Fruit fly (Drosophila melanogaster) whole organism, pupa: ENCODE results near the gene ATPsynO.
A peak's percentile ranks its signal among the peaks of the same experiment; 100 is the strongest.

Source experiments
- CG10348 ChIP-seq: fragments of 200-800 bp; sonication (Bioruptor generic); IDR thresholded peaks from 2 replicates; pipeline ENCODE4 v1.3.6; 2022; ENCODE audit warnings: missing biosample characterization, missing genetic modification characterization
- CG12605 ChIP-seq: fragments of 200-800 bp; sonication (Bioruptor generic); IDR thresholded peaks from 2 replicates; pipeline ENCODE4 v1.3.6; 2022; ENCODE audit warnings: missing biosample characterization, missing genetic modification characterization
- CG13204 ChIP-seq: fragments of 200-800 bp; sonication (Bioruptor generic); optimal IDR thresholded peaks from 2 replicates; lab custom pipeline; 2018; ENCODE audit warnings: missing biosample characterization, mild to moderate bottlenecking, missing genetic modification characterization, moderate library complexity
- CG14655 ChIP-seq: fragments of 200-800 bp; sonication (Bioruptor generic); optimal IDR thresholded peaks from 3 replicates; lab custom pipeline; 2017; ENCODE audit warnings: mild to moderate bottlenecking, missing biosample characterization, missing genetic modification reagents, missing genetic modification characterization
- CG15710 ChIP-seq: fragments of 200-800 bp; sonication (Bioruptor generic); optimal IDR thresholded peaks from 2 replicates; lab custom pipeline; 2018; ENCODE audit warnings: missing biosample characterization, mild to moderate bottlenecking, missing genetic modification characterization, moderate library complexity
- CG17806 ChIP-seq: fragments of 200-800 bp; sonication (Bioruptor generic); optimal IDR thresholded peaks from 2 replicates; lab custom pipeline; 2018; ENCODE audit warnings: missing biosample characterization, mild to moderate bottlenecking, missing genetic modification characterization, moderate library complexity
- CG32121 ChIP-seq: fragments of 200-800 bp; sonication (Bioruptor generic); IDR thresholded peaks from 2 replicates; pipeline ENCODE4 v1.3.6; 2022; ENCODE audit warnings: missing biosample characterization, missing genetic modification characterization
- CG34367 ChIP-seq: fragments of 200-800 bp; sonication (Bioruptor generic); optimal IDR thresholded peaks from 2 replicates; lab custom pipeline; 2018; ENCODE audit warnings: missing biosample characterization, mild to moderate bottlenecking, missing genetic modification characterization
- CG4496 ChIP-seq: fragments of 200-800 bp; sonication (Bioruptor generic); IDR thresholded peaks from 3 replicates; pipeline ENCODE4 v1.3.6; 2022; ENCODE audit warnings: missing biosample characterization, missing genetic modification characterization
- CG8159 ChIP-seq: fragments of 200-800 bp; sonication (Bioruptor generic); optimal IDR thresholded peaks from 3 replicates; lab custom pipeline; 2018; ENCODE audit warnings: missing biosample characterization, mild to moderate bottlenecking, missing genetic modification characterization, moderate library complexity
- CG8301 ChIP-seq: fragments of 200-800 bp; sonication (Bioruptor generic); optimal IDR thresholded peaks from 2 replicates; lab custom pipeline; 2018; ENCODE audit warnings: missing biosample characterization, mild to moderate bottlenecking, missing genetic modification characterization
- CG9948 ChIP-seq: fragments of 200-800 bp; sonication (Bioruptor generic); optimal IDR thresholded peaks from 2 replicates; lab custom pipeline; 2018; ENCODE audit warnings: missing biosample characterization, mild to moderate bottlenecking, missing genetic modification characterization, moderate library complexity
- D1 ChIP-seq: fragments of 200-800 bp; sonication (Bioruptor generic); optimal IDR thresholded peaks from 2 replicates; lab custom pipeline; 2018; ENCODE audit warnings: missing biosample characterization, mild to moderate bottlenecking, missing genetic modification characterization, moderate library complexity
- EcR ChIP-seq: fragments of 200-800 bp; sonication (Bioruptor generic); optimal IDR thresholded peaks from 3 replicates; lab custom pipeline; 2019; ENCODE audit warnings: missing biosample characterization, missing genetic modification characterization, mild to moderate bottlenecking, moderate library complexity, missing genetic modification reagents
- Ets98B ChIP-seq: fragments of 200-800 bp; sonication (Bioruptor generic); IDR thresholded peaks from 2 replicates; pipeline ENCODE4 v1.3.6; 2022; ENCODE audit warnings: missing biosample characterization, missing genetic modification characterization
- Pif1A ChIP-seq: fragments of 200-800 bp; sonication (Bioruptor generic); optimal IDR thresholded peaks from 3 replicates; lab custom pipeline; 2016; ENCODE audit warnings: missing biosample characterization, missing genetic modification characterization
- Pif1B ChIP-seq: fragments of 200-800 bp; sonication (Bioruptor generic); optimal IDR thresholded peaks from 3 replicates; lab custom pipeline; 2016; ENCODE audit warnings: missing biosample characterization, missing genetic modification characterization
- Snoo ChIP-seq: fragments of 200-800 bp; sonication (Bioruptor generic); optimal IDR thresholded peaks from 3 replicates; lab custom pipeline; 2017; ENCODE audit warnings: missing biosample characterization, mild to moderate bottlenecking, missing genetic modification characterization, inconsistent platforms
- fd96Ca ChIP-seq: fragments of 200-800 bp; sonication (Bioruptor generic); IDR thresholded peaks from 3 replicates; pipeline ENCODE4 v1.3.6; 2022; ENCODE audit warnings: missing biosample characterization, missing genetic modification characterization
- gl ChIP-seq: fragments of 200-800 bp; sonication (Bioruptor generic); optimal IDR thresholded peaks from 2 replicates; lab custom pipeline; 2018; ENCODE audit warnings: missing biosample characterization, mild to moderate bottlenecking, missing genetic modification characterization
- rn ChIP-seq: fragments of 200-800 bp; sonication (Bioruptor generic); IDR thresholded peaks from 2 replicates; pipeline ENCODE4 v1.3.6; 2022; ENCODE audit warnings: missing biosample characterization, missing genetic modification characterization

ATPsynO gene

dm6 chr3R:15229329-15229876, 36.0 kb upstream of the ATPsynO start, which contains the start of the genes Art3 and mRpS10:
Gene Art3 (minus strand): TSS chr3R:15229408.
Gene mRpS10 (plus strand): TSS chr3R:15229665.
- peak; percentile 100 for TF ChIP-seq CG4496 (GFP tag; lab: Robert Waterston, UW)
- peak; percentile 100 for TF ChIP-seq Snoo (tag; lab: Kevin White, UChicago)
- peak; percentile 100 for TF ChIP-seq CG14655
- peak; percentile 100 for TF ChIP-seq Ets98B
- peak; percentile 100 for TF ChIP-seq rn (GFP tag; lab: Robert Waterston, UW)
- TF ChIP-seq gl (tag; lab: Kevin White, UChicago): peak; percentile 99
- TF ChIP-seq Pif1A (GFP tag; lab: Kevin White, UChicago): peak; percentile 99
- no peak for TF ChIP-seq EcR (GFP tag; lab: Kevin White, UChicago)
- peak; percentile 100 for TF ChIP-seq CG8301
- peak; percentile 89 for TF ChIP-seq fd96Ca (GFP tag; lab: Robert Waterston, UW)
- peak; percentile 100 for TF ChIP-seq CG15710 (tag; lab: Kevin White, UChicago)
- TF ChIP-seq CG17806: peak; percentile 100
- peak; percentile 99 for TF ChIP-seq Pif1B (GFP tag; lab: Kevin White, UChicago)
- TF ChIP-seq D1: no peak
- peak; percentile 100 for TF ChIP-seq CG9948 (tag; lab: Kevin White, UChicago)
- peak; percentile 99 for TF ChIP-seq CG10348 (GFP tag; lab: Robert Waterston, UW)
- TF ChIP-seq CG32121 (GFP tag; lab: Robert Waterston, UW): peak; percentile 100
- TF ChIP-seq CG13204 (GFP tag; lab: Kevin White, UChicago): no peak
- peak; percentile 100 for TF ChIP-seq CG8159 (tag; lab: Kevin White, UChicago)
- peak; percentile 100 for TF ChIP-seq CG12605 (GFP tag; lab: Robert Waterston, UW)
- peak; percentile 100 for TF ChIP-seq CG34367 (tag; lab: Kevin White, UChicago)
- TF ChIP-seq, all 21 proteins: peak for 18

- TF ChIP-seq CG9948 (tag; lab: Kevin White, UChicago): no peak
- no peak for TF ChIP-seq gl (tag; lab: Kevin White, UChicago)
- TF ChIP-seq CG17806: no peak
- TF ChIP-seq EcR (GFP tag; lab: Kevin White, UChicago): no peak
These were observed 35.1 kb upstream of the ATPsynO start, which contains the start of gene CG34316 for dm6 chr3R:15230285-15230684. Gene CG34316 (plus strand): TSS chr3R:15230585.

- TF ChIP-seq CG14655: no peak
- no peak for TF ChIP-seq Pif1B (GFP tag; lab: Kevin White, UChicago)
- TF ChIP-seq, all 21 proteins: peak for 0
These were observed 33.7 kb upstream of the ATPsynO start for dm6 chr3R:15231635-15232138.

DNA sequence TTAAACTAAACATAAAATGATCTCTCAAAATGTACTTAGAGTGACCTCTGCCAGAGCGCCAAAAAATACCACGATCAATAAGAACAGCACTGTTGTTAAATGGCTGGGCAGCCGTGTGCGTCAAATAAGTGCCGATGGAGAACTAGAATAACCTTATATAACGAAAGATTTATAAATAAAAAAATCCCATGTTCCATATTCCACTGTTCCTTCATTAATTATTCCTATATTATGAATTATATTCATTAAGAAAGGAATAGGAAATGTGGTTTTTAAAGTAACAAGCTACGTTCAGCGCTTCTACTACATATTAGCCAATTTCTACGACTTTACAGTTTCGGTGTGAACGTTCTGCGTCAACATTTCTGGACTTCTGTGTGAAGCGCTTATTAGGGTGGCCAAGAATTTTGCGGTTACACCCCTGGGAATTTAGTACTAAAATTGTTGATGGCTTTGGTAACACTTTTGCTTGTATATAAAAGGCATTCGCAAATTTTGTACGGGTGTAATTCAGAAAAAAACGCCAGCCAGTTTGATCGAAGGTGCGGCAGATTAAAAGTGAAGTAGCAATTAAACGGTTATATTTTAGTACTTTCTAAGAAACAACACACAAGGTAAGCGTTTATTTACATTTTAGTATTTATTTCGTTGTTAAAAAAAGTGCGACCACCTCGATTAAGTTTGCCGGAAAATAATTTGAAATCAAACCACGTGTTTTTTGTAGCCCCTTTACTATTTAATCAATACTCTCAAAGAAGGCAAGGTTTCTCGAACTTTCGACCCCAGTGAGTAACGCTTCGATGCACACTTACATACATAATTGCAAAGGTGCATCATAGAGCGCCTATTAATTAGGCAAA, 23.0 kb upstream of the ATPsynO start, which contains the start of the genes tefu and Hsc70-4:
tefu (minus strand) TSS at position 51 of the 860 bp plus-strand sequence.
Hsc70-4 (plus strand) TSS at position 502 of the 860 bp plus-strand sequence.
- TF ChIP-seq Ets98B: no peak; the same call in 1 of the 2 replicates
- 0 out of 2 replicates have a peak, but pooled peaks have one; percentile 23 for TF ChIP-seq CG12605 (GFP tag; lab: Robert Waterston, UW)
- no peak for TF ChIP-seq CG13204 (GFP tag; lab: Kevin White, UChicago)
- no peak for TF ChIP-seq D1
- TF ChIP-seq fd96Ca (GFP tag; lab: Robert Waterston, UW): peak; percentile 80
- TF ChIP-seq CG14655: no peak
- no peak for TF ChIP-seq gl (tag; lab: Kevin White, UChicago)
- TF ChIP-seq CG34367 (tag; lab: Kevin White, UChicago): no peak
- TF ChIP-seq EcR (GFP tag; lab: Kevin White, UChicago): peak; percentile 29
- TF ChIP-seq CG8159 (tag; lab: Kevin White, UChicago): peak; percentile 87
- TF ChIP-seq CG32121 (GFP tag; lab: Robert Waterston, UW): peak; percentile 77
- TF ChIP-seq CG15710 (tag; lab: Kevin White, UChicago): peak; percentile 65
- no peak for TF ChIP-seq CG8301
- 0 out of 2 replicates have a peak, but pooled peaks have one; percentile 43 for TF ChIP-seq CG10348 (GFP tag; lab: Robert Waterston, UW)
- peak; percentile 78; the same call in 2 of the 3 replicates for TF ChIP-seq CG4496 (GFP tag; lab: Robert Waterston, UW)
- TF ChIP-seq Pif1A (GFP tag; lab: Kevin White, UChicago): no peak
- no peak for TF ChIP-seq Pif1B (GFP tag; lab: Kevin White, UChicago)
- TF ChIP-seq rn (GFP tag; lab: Robert Waterston, UW): peak; percentile 75
- TF ChIP-seq CG17806: no peak
- no peak for TF ChIP-seq CG9948 (tag; lab: Kevin White, UChicago)
- peak; percentile 14 for TF ChIP-seq Snoo (tag; lab: Kevin White, UChicago)

dm6 chr3R:15243046-15243356, 22.4 kb upstream of the ATPsynO start:
- TF ChIP-seq CG13204 (GFP tag; lab: Kevin White, UChicago): no peak
- no peak for TF ChIP-seq CG8301
- no peak for TF ChIP-seq CG4496 (GFP tag; lab: Robert Waterston, UW)
- TF ChIP-seq Ets98B: no peak
- no peak for TF ChIP-seq gl (tag; lab: Kevin White, UChicago)
- no peak for TF ChIP-seq fd96Ca (GFP tag; lab: Robert Waterston, UW)
- TF ChIP-seq CG8159 (tag; lab: Kevin White, UChicago): no peak
